Worm (Caenorhabditis elegans): ENCODE data around the gene chil-19.

The chil-19 gene

DNA sequence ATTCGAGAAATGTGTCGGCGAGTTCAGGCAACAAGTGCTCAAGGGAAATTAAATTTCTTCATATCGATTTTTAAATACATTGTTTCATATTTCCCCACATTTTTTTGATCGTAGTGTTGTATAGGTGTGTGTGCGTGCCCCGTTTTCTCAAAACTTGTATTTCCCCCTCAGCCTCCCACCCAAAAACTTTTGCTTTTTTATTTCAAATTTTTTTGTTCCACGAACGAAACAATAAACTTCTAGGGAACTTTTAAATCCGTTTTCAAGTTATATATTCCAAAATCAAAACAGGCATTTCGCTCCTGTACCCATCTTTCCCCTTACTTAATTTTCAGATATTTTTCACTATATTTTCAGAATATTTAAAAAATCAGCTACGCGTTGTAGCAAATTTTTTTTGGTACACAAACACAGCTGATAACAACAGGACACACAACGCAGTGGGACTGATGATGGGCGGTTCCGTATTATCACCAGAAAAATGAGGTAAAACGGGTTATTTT lies 36.1 kb downstream of the chil-19 start, which contains the start of the genes M176.4 and M176.16:
Gene M176.4, plus strand, starts transcription at position 301 of the 503 bp plus-strand sequence.
Gene M176.16, plus strand, starts transcription at position 453 of the 503 bp plus-strand sequence.
- TF ChIP-seq mab-5 (tag; optimal IDR thresholded peaks at IDR 0.05) (no peak), C34F6.9 (tag; optimal IDR thresholded peaks at IDR 0.05) (no peak), unc-39 (tag; optimal IDR thresholded peaks at IDR 0.05) (no peak), nhr-12 (tag; optimal IDR thresholded peaks at IDR 0.05) (no peak), ama-1 (optimal IDR thresholded peaks at IDR 0.05) (no peak), blmp-1 (tag; optimal IDR thresholded peaks at IDR 0.05; ENCODE audit: insufficient read depth) (no peak), zag-1 (tag; optimal IDR thresholded peaks at IDR 0.05) (no peak), ceh-16 (tag; optimal IDR thresholded peaks at IDR 0.05) (no peak), aly-2 (tag; optimal IDR thresholded peaks at IDR 0.05) (no peak), nhr-21 (tag; optimal IDR thresholded peaks at IDR 0.05) (no peak), lin-39 (tag; optimal IDR thresholded peaks at IDR 0.05) (no peak), elt-3 (tag; optimal IDR thresholded peaks at IDR 0.05) (no peak), R02D3.7 (tag; optimal IDR thresholded peaks at IDR 0.05) (no peak), ztf-1 (GFP tag; conservative IDR thresholded peaks at IDR 0.05) (no peak), mbf-1 (tag; optimal IDR thresholded peaks at IDR 0.05) (no peak), nhr-6 (tag; optimal IDR thresholded peaks at IDR 0.05) (no peak), mdl-1 (tag; optimal IDR thresholded peaks at IDR 0.05) (no peak), lin-11 (tag; optimal IDR thresholded peaks at IDR 0.05) (no peak), lin-13 (GFP tag; optimal IDR thresholded peaks at IDR 0.05) (no peak), sma-3 (GFP tag; optimal IDR thresholded peaks at IDR 0.05) (no peak)

DNA sequence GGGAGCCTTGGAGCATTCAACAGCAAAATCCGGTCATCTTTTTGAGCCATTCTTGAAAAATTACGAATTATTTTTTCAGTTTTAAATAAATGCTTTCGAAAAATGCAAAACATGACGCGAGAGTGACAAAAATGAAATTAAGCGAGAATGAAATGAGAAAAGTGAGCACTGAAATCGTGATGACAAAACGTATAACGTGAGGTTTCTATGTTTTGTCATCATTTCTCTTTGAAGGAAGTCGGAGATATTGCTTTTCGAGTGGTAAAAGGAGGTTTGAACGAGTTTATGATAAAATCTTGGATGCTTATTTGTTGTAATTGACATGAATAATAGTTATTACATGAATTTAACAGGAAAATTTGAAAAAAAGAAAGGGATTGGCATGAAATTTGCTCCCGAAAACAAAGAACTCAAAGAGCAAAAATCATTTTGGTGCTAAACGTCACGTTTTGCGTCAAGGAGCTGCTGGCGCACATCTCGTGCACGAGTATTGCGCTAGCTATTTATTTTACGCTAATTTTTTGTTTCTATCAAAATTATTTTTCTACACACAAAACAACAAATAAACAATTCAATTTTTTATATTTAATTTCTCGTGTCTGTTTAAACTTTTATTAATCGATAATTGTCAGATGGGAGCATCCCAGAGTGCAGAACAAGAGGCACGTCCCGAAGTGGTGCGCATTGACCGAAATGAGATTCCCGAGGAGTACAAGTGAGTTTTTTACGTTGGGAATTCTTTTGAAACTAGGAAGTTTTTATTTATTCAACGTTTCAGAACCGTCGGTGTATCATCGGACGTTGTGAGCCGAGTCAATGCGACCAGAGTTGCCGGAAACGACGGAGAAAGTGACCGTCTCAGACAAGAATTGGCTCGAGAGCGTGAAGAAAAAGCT lies 37.6 kb downstream of the chil-19 start, which contains the start of the genes gss-1 and chch-3:
Gene gss-1, minus strand, starts transcription at position 51 of the 896 bp plus-strand sequence.
Gene chch-3, plus strand, starts transcription at position 633 of the 896 bp plus-strand sequence.
- TF ChIP-seq lin-13 (GFP tag; optimal IDR thresholded peaks at IDR 0.05) (peak; percentile 43), snpc-4 (tag; optimal IDR thresholded peaks at IDR 0.05) (peak; percentile 14), C34F6.9 (tag; optimal IDR thresholded peaks at IDR 0.05) (peak; percentile 85), sma-9 (GFP tag; optimal IDR thresholded peaks at IDR 0.05) (peak; percentile 65), sma-9 (tag; optimal IDR thresholded peaks at IDR 0.05) (no peak), nhr-129 (tag; optimal IDR thresholded peaks at IDR 0.05) (peak; percentile 71), lin-11 (tag; optimal IDR thresholded peaks at IDR 0.05) (peak; percentile 1), sma-3 (GFP tag; optimal IDR thresholded peaks at IDR 0.05) (peak; percentile 14), gmeb-1 (tag; optimal IDR thresholded peaks at IDR 0.05) (peak; percentile 69), ZK546.5 (tag; optimal IDR thresholded peaks at IDR 0.05) (no peak), fos-1 (tag; optimal IDR thresholded peaks at IDR 0.05) (peak; percentile 63), F13H6.1 (tag; optimal IDR thresholded peaks at IDR 0.05) (peak; percentile 24), unc-55 (GFP tag; optimal IDR thresholded peaks at IDR 0.05) (peak; percentile 75), crh-2 (tag; optimal IDR thresholded peaks at IDR 0.05) (peak; percentile 58), nhr-21 (tag; optimal IDR thresholded peaks at IDR 0.05) (peak; percentile 13), lsy-2 (tag; optimal IDR thresholded peaks at IDR 0.05) (peak; percentile 56 to 85), mbf-1 (tag; optimal IDR thresholded peaks at IDR 0.05) (no peak), nhr-25 (tag; optimal IDR thresholded peaks at IDR 0.05) (no peak), mab-5 (tag; optimal IDR thresholded peaks at IDR 0.05) (peak; percentile 25), ama-1 (optimal IDR thresholded peaks at IDR 0.05) (no peak)

DNA sequence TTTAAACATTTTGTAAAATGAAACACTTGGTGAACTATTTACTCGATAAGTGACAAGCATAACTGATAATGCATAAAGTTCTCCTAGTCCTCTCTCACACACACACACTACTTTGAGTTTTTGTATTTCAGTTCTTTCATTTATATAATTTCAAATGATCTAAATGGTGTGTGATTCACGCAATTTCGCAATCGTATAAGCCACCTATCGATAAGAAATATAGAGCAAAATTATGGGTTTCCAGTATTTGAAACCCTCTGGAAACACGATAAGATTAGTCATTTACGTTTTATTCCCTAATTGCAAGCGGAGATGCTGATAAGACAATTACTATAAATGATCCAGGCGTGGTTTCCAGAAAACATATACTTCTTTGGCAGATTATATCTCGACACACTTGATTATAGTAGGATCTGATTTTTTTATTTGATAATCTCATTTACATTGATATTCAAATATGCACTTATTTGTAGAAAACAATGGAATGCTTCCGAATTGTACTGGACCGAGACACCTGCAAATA lies 42.1 kb downstream of the chil-19 start, which contains the start of gene arrd-3:
Gene arrd-3, plus strand, starts transcription at position 473 of the 523 bp plus-strand sequence.
- TF ChIP-seq zag-1 (tag; optimal IDR thresholded peaks at IDR 0.05) (no peak), sma-9 (GFP tag; optimal IDR thresholded peaks at IDR 0.05) (peak; percentile 18), sma-9 (tag; optimal IDR thresholded peaks at IDR 0.05) (no peak), nhr-23 (tag; optimal IDR thresholded peaks at IDR 0.05) (no peak), fos-1 (tag; optimal IDR thresholded peaks at IDR 0.05) (peak; percentile 94), gmeb-1 (tag; optimal IDR thresholded peaks at IDR 0.05) (peak; percentile 7)

ce11 chrII:9411497-9411896 lies 42.7 kb downstream of the chil-19 start, which contains the start of gene M176.9:
Gene M176.9 (minus strand): TSS chrII:9411597.
- TF ChIP-seq crh-2 (tag; optimal IDR thresholded peaks at IDR 0.05) (no peak), zag-1 (tag; optimal IDR thresholded peaks at IDR 0.05) (no peak), blmp-1 (tag; optimal IDR thresholded peaks at IDR 0.05; ENCODE audit: insufficient read depth) (no peak), nhr-25 (tag; optimal IDR thresholded peaks at IDR 0.05) (no peak), nhr-237 (tag; optimal IDR thresholded peaks at IDR 0.05) (no peak), aly-2 (tag; optimal IDR thresholded peaks at IDR 0.05) (no peak), ama-1 (optimal IDR thresholded peaks at IDR 0.05) (no peak), peb-1 (tag; optimal IDR thresholded peaks at IDR 0.05) (no peak), ceh-82 (tag; optimal IDR thresholded peaks at IDR 0.05) (no peak), nhr-10 (tag; optimal IDR thresholded peaks at IDR 0.05) (no peak), skn-1 (tag; optimal IDR thresholded peaks at IDR 0.05) (no peak)

Measured in whole organism, L2 larva.